Worm (Caenorhabditis elegans) whole organism, late embryonic: ENCODE results near the gene nas-28.

Experiments
- lin-11 ChIP-seq: fragments of 200-800 bp; sonication (Bioruptor generic); optimal IDR thresholded peaks from 2 replicates; lab custom pipeline; 2018; ENCODE audit warnings: mild to moderate bottlenecking, missing genetic modification characterization, missing compliant biosample characterization
- rnt-1 ChIP-seq: sonication (generic microtip); optimal IDR thresholded peaks from 2 replicates; lab custom pipeline; 2016; ENCODE audit warnings: missing genetic modification characterization, missing compliant biosample characterization

DNA sequence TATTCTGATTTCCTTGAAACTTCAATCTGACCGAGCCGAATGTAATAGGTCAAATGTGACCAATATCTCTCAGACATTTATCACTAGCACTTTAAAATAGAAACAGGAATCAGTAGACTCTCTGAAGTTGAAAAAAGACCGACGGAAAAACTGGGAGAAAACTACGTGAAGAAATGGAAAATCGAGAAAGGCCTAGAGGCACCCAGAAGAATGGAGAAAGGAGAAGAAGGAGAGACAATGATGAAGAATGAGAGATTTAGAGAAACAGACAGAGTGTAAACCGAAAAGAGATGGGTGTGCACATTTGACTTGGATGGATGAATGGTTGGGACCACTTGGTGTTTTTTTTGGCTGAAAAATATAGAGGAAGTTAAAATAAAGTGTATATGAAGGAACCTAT lies 13.0 kb downstream of the nas-28 start:
- TF ChIP-seq rnt-1 (tag; lab: Kevin White, UChicago) (peak; percentile 42), lin-11 (tag; lab: Kevin White, UChicago) (no peak)
